Worm (Caenorhabditis elegans): Measurements from ENCODE around the gene Y71H2AM.25.

ce11 chrIII:2756260-2756659 lies 46.0 kb upstream of the Y71H2AM.25 start, which contains the start of gene gldi-9:
- TF ChIP-seq scrt-1 (GFP tag; IDR thresholded peaks at IDR 0.05): no peak
- no peak for TF ChIP-seq tra-4 (tag; optimal IDR thresholded peaks at IDR 0.05)
- TF ChIP-seq ceh-36 (tag; optimal IDR thresholded peaks at IDR 0.05): no peak
- TF ChIP-seq ama-1 (optimal IDR thresholded peaks at IDR 0.05): no peak
- no peak for TF ChIP-seq B0310.2 (tag; optimal IDR thresholded peaks at IDR 0.05)
- TF ChIP-seq flt-1 (GFP tag; IDR thresholded peaks at IDR 0.05): no peak
- TF ChIP-seq hmbx-1 (tag; optimal IDR thresholded peaks at IDR 0.05): no peak
- TF ChIP-seq ceh-13 (GFP tag; optimal IDR thresholded peaks at IDR 0.05): no peak
- no peak for TF ChIP-seq pes-1 (GFP tag; IDR thresholded peaks at IDR 0.05)
- no peak for TF ChIP-seq tbx-11 (GFP tag; IDR thresholded peaks at IDR 0.05)
- no peak for TF ChIP-seq hmg-4 (GFP tag; optimal IDR thresholded peaks at IDR 0.05)
- TF ChIP-seq hnd-1 (tag; optimal IDR thresholded peaks at IDR 0.05): no peak
- no peak for TF ChIP-seq F13C5.2 (tag; optimal IDR thresholded peaks at IDR 0.05)

Data from whole organism, early embryonic.